Fruit fly (Drosophila melanogaster): Measurements from ENCODE around the gene Taf10b.

The Taf10b gene

dm6 chr2L:2760288-2760687 is 7.4 kb downstream of the Taf10b start (continued):
- no peak for TF ChIP-seq CG9876 (GFP tag; optimal IDR thresholded peaks at IDR 0.05)
- no peak for TF ChIP-seq CG3995 (GFP tag; optimal IDR thresholded peaks at IDR 0.05)
- TF ChIP-seq CG2202 (tag; optimal IDR thresholded peaks at IDR 0.05), result no peak
- TF ChIP-seq Poxn (GFP tag; IDR thresholded peaks at IDR 0.05), result no peak
- no peak for TF ChIP-seq CG13894 (tag; optimal IDR thresholded peaks at IDR 0.05)
- no peak for TF ChIP-seq CG30020 (tag; optimal IDR thresholded peaks at IDR 0.05)
- TF ChIP-seq CG3065 (GFP tag; optimal IDR thresholded peaks at IDR 0.05), result no peak
- no peak for TF ChIP-seq unc-4 (GFP tag; IDR thresholded peaks at IDR 0.05; ENCODE audit: partially characterized antibody)
- TF ChIP-seq CG7987 (GFP tag; optimal IDR thresholded peaks at IDR 0.05), result no peak
- peak; percentile 67 for TF ChIP-seq Ets65A (GFP tag)
- no peak for TF ChIP-seq CG10462 (GFP tag; optimal IDR thresholded peaks at IDR 0.05)
- no peak for TF ChIP-seq CG10267 (tag; optimal IDR thresholded peaks at IDR 0.05)
- no peak for TF ChIP-seq sens (GFP tag)
- no peak for TF ChIP-seq Dp (GFP tag; optimal IDR thresholded peaks at IDR 0.05)
- no peak for TF ChIP-seq hbn (GFP tag; IDR thresholded peaks at IDR 0.05; ENCODE audit: partially characterized antibody)
- no peak for TF ChIP-seq Sry-β (GFP tag; optimal IDR thresholded peaks at IDR 0.05)
- TF ChIP-seq CG11247 (GFP tag; IDR thresholded peaks at IDR 0.05), result no peak
- no peak for TF ChIP-seq Taf1 (GFP tag; IDR thresholded peaks at IDR 0.05)
- 0 out of 2 replicates have a peak, but pooled peaks have one; percentile 21 for TF ChIP-seq CG42726 (GFP tag; IDR thresholded peaks at IDR 0.05; ENCODE audit: partially characterized antibody)
- no peak for TF ChIP-seq CoRest (tag; optimal IDR thresholded peaks at IDR 0.05)
- peak; percentile 29; the same call in 1 of the 2 replicates for TF ChIP-seq aop (GFP tag; IDR thresholded peaks at IDR 0.05)
- no peak for TF ChIP-seq GATAe (GFP tag; conservative IDR thresholded peaks at IDR 0.05)
- no peak for TF ChIP-seq Meics (GFP tag; optimal IDR thresholded peaks at IDR 0.05)
- no peak for TF ChIP-seq ro (GFP tag; IDR thresholded peaks at IDR 0.05)
- no peak for TF ChIP-seq chn (GFP tag; optimal IDR thresholded peaks at IDR 0.05)
- TF ChIP-seq Dad (GFP tag; optimal IDR thresholded peaks at IDR 0.05), result no peak
- TF ChIP-seq usp (GFP tag; optimal IDR thresholded peaks at IDR 0.05), result no peak
- 0 out of 3 replicates have a peak, but pooled peaks have one; percentile 54 for TF ChIP-seq CG3726 (GFP tag; IDR thresholded peaks at IDR 0.05)
- no peak for TF ChIP-seq CG34422 (GFP tag; IDR thresholded peaks at IDR 0.05)
- no peak for TF ChIP-seq CG6272 (GFP tag; IDR thresholded peaks at IDR 0.05)

dm6 chr2L:2759654-2760053 is 8.0 kb downstream of the Taf10b start, which contains the start of the genes HemK2, Snapin and Tnpo-SR:
TSS of gene HemK2 (minus strand) at chr2L:2759677.
TSS of gene Snapin (minus strand) at chr2L:2759677.
TSS of gene Tnpo-SR (plus strand) at chr2L:2759924.
- TF ChIP-seq CG33557 (GFP tag; optimal IDR thresholded peaks at IDR 0.05), result peak; percentile 84
- TF ChIP-seq Myb (GFP tag; optimal IDR thresholded peaks at IDR 0.05), result peak; percentile 56
- peak; percentile 83 for TF ChIP-seq Bteb2 (GFP tag; optimal IDR thresholded peaks at IDR 0.05)
- TF ChIP-seq mirr (GFP tag; optimal IDR thresholded peaks at IDR 0.05), result peak; percentile 76
- TF ChIP-seq Hr3 (GFP tag; optimal IDR thresholded peaks at IDR 0.05), result peak; percentile 91
- TF ChIP-seq CG11696 (GFP tag; IDR thresholded peaks at IDR 0.05), result peak; percentile 65
- TF ChIP-seq CG5245 (GFP tag; optimal IDR thresholded peaks at IDR 0.05), result peak; percentile 83
- peak; percentile 91 for TF ChIP-seq Max (GFP tag; optimal IDR thresholded peaks at IDR 0.05)
- TF ChIP-seq CG4424 (GFP tag; optimal IDR thresholded peaks at IDR 0.05), result peak; percentile 90
- peak; percentile 92 for TF ChIP-seq Sox102F (GFP tag; optimal IDR thresholded peaks at IDR 0.05)
- TF ChIP-seq btn (GFP tag; optimal IDR thresholded peaks at IDR 0.05), result peak; percentile 53
- TF ChIP-seq Ets65A (GFP tag), result peak; percentile 97
- peak; percentile 85 for TF ChIP-seq CHES-1-like (GFP tag; optimal IDR thresholded peaks at IDR 0.05)
- peak; percentile 91 for TF ChIP-seq Mrtf (GFP tag; IDR thresholded peaks at IDR 0.05)
- peak; percentile 67 for TF ChIP-seq CG17186 (GFP tag; optimal IDR thresholded peaks at IDR 0.05)
- TF ChIP-seq dm (GFP tag; optimal IDR thresholded peaks at IDR 0.05), result peak; percentile 72
- TF ChIP-seq Adf1 (GFP tag; IDR thresholded peaks at IDR 0.05), result peak; percentile 75
- peak; percentile 96 for TF ChIP-seq Sry-δ (GFP tag; optimal IDR thresholded peaks at IDR 0.05)
- TF ChIP-seq CG4730 (GFP tag; IDR thresholded peaks at IDR 0.05), result peak; percentile 90
- TF ChIP-seq Ets97D (GFP tag; optimal IDR thresholded peaks at IDR 0.05), result peak; percentile 82
- TF ChIP-seq CG11398 (GFP tag; optimal IDR thresholded peaks at IDR 0.05), result peak; percentile 30
- TF ChIP-seq CG9215 (GFP tag; IDR thresholded peaks at IDR 0.05), result peak; percentile 93
- TF ChIP-seq CG17385 (GFP tag; optimal IDR thresholded peaks at IDR 0.05), result peak; percentile 84
- TF ChIP-seq CG8281 (tag; optimal IDR thresholded peaks at IDR 0.05), result peak; percentile 60
- peak; percentile 92 for TF ChIP-seq al (GFP tag; IDR thresholded peaks at IDR 0.05)

Measured in whole organism, embryonic.